Worm (Caenorhabditis elegans): ENCODE results near the gene snt-6.

snt-6 gene

DNA sequence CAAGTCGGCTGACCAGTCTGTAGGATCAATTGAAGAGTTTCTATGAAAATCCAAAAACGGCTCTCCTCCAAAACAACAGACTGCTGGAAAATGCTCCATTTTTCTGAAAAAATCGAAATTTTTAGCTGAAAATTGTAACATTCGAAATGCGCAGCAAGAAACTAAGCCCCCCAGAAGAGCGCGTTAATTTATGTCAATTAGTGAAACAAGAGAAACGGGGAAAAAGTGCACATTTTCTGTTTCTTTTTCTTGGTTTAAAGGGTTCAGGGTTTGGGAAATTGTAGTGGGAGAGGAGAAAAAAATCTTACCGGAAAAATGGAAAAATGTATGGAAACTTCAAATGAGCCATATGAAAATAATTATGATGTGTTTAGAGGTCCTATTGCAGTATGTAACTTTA, 15.2 kb upstream of the snt-6 start, which contains the start of gene C08G5.7:
C08G5.7 (minus strand) TSS at position 101 of the 400 bp plus-strand sequence.
- TF ChIP-seq ceh-2 (tag; optimal IDR thresholded peaks at IDR 0.05): no peak
- no peak for TF ChIP-seq fkh-10 (GFP tag; optimal IDR thresholded peaks at IDR 0.05)
- no peak for TF ChIP-seq zip-5 (tag; optimal IDR thresholded peaks at IDR 0.05)
- no peak for TF ChIP-seq tbx-7 (tag; optimal IDR thresholded peaks at IDR 0.05)
- no peak for TF ChIP-seq madf-2 (tag; optimal IDR thresholded peaks at IDR 0.05)
- TF ChIP-seq tbx-2 (tag; optimal IDR thresholded peaks at IDR 0.05): no peak
- TF ChIP-seq C08G9.2 (tag; optimal IDR thresholded peaks at IDR 0.05): no peak
- no peak for TF ChIP-seq ceh-18 (tag; optimal IDR thresholded peaks at IDR 0.05)
- TF ChIP-seq odd-2 (tag; optimal IDR thresholded peaks at IDR 0.05): no peak

DNA sequence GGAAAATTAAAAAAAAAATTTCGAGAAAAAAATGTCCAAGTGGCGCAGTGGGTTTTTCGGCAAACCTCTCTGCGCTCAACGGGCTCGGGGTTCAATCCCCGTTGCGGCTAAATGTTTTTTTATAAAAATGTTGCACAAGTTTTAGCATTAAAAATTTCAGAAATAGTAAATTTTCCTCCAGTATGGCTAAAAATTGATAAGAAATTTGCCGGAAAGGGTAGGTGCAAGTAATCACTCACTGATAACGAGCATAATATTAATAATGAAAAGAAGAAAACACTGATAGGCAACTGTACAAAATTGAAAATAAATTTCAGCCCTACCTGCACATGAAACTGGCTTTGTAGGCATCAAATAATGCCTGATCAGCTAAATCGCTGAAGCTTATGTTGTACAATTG, 14.4 kb upstream of the snt-6 start:
- peak; percentile 66 for TF ChIP-seq elt-2 (tag; optimal IDR thresholded peaks at IDR 0.05)
- no peak for TF ChIP-seq dmd-4 (tag; optimal IDR thresholded peaks at IDR 0.05; ENCODE audit: borderline replicate concordance)

ce11 chrII:762942-763341, 12.9 kb upstream of the snt-6 start:
- TF ChIP-seq unc-42 (tag; optimal IDR thresholded peaks at IDR 0.05) (peak; percentile 21), madf-2 (tag; optimal IDR thresholded peaks at IDR 0.05) (no peak), ceh-34 (tag; optimal IDR thresholded peaks at IDR 0.05) (peak; percentile 90), lin-11 (tag; optimal IDR thresholded peaks at IDR 0.05) (no peak)

ce11 chrII:760276-760675, 10.3 kb upstream of the snt-6 start:
- TF ChIP-seq dmd-4 (tag; optimal IDR thresholded peaks at IDR 0.05; ENCODE audit: borderline replicate concordance) (no peak), ztf-16 (tag; optimal IDR thresholded peaks at IDR 0.05) (no peak), eyg-1 (tag; optimal IDR thresholded peaks at IDR 0.05) (no peak), tbx-2 (tag; optimal IDR thresholded peaks at IDR 0.05) (no peak), nhr-232 (tag; optimal IDR thresholded peaks at IDR 0.05) (no peak), rnt-1 (tag; optimal IDR thresholded peaks at IDR 0.05) (no peak)

DNA sequence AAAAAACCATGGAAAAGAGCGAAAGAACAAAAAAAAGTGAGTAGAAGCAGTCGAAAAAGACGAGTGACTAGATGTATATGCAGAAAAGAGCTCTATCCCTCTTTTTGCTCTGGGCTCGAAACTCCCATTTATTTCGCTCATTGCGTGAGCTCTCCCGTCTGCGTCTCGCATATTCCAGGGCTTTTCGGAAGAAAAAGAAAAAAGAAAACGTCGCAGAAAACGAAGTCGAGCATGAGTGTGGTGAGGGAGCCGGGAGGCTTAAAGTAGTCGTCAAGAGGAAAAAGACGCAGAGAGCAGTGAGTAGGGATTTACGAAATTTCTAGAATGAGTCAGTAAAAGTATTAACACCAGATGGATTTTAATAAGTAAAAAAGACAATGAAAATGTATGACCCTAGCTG, 9.8 kb upstream of the snt-6 start:
- TF ChIP-seq unc-42 (tag; optimal IDR thresholded peaks at IDR 0.05) (peak; percentile 64), unc-3 (GFP tag; conservative IDR thresholded peaks at IDR 0.05) (0 out of 2 replicates have a peak, but pooled peaks have one; percentile 10), unc-3 (tag; optimal IDR thresholded peaks at IDR 0.05) (no peak), fkh-10 (GFP tag; optimal IDR thresholded peaks at IDR 0.05) (no peak), T23F11.4 (GFP tag; optimal IDR thresholded peaks at IDR 0.05) (no peak), ceh-14 (tag; optimal IDR thresholded peaks at IDR 0.05) (peak; percentile 51), ceh-34 (tag; optimal IDR thresholded peaks at IDR 0.05) (no peak), nfya-1 (tag; optimal IDR thresholded peaks at IDR 0.05) (peak; percentile 48), eyg-1 (tag; optimal IDR thresholded peaks at IDR 0.05) (no peak), dve-1 (tag; optimal IDR thresholded peaks at IDR 0.05) (no peak), ztf-16 (tag; optimal IDR thresholded peaks at IDR 0.05) (no peak), pha-4 (tag; optimal IDR thresholded peaks at IDR 0.05) (no peak), K09A11.1 (tag; optimal IDR thresholded peaks at IDR 0.05; ENCODE audit: insufficient read depth) (no peak), ceh-6 (GFP tag; optimal IDR thresholded peaks at IDR 0.05) (no peak), sox-2 (GFP tag; IDR thresholded peaks at IDR 0.05) (no peak), elt-4 (tag; optimal IDR thresholded peaks at IDR 0.05) (no peak), fax-1 (tag; optimal IDR thresholded peaks at IDR 0.05) (no peak), hlh-13 (GFP tag; optimal IDR thresholded peaks at IDR 0.05) (no peak), che-1 (tag; optimal IDR thresholded peaks at IDR 0.05) (no peak), ceh-31 (tag; optimal IDR thresholded peaks at IDR 0.05) (peak; percentile 61), ceh-19 (GFP tag; optimal IDR thresholded peaks at IDR 0.05) (no peak), ama-1 (optimal IDR thresholded peaks at IDR 0.05) (no peak), gmeb-2 (tag; optimal IDR thresholded peaks at IDR 0.05) (no peak), lin-11 (tag; optimal IDR thresholded peaks at IDR 0.05) (no peak), ceh-45 (GFP tag; IDR thresholded peaks at IDR 0.05) (no peak), hlh-8 (tag; optimal IDR thresholded peaks at IDR 0.05) (no peak), C08G9.2 (tag; optimal IDR thresholded peaks at IDR 0.05) (no peak), syd-9 (tag; optimal IDR thresholded peaks at IDR 0.05) (no peak), sdc-2 (tag; optimal IDR thresholded peaks at IDR 0.05) (no peak), pqm-1 (tag; optimal IDR thresholded peaks at IDR 0.05) (no peak), ref-2 (tag; optimal IDR thresholded peaks at IDR 0.05) (no peak), ceh-18 (tag; optimal IDR thresholded peaks at IDR 0.05) (peak; percentile 58)

All from whole organism, late embryonic.